Fruit fly (Drosophila melanogaster): ENCODE results near the gene PolG1.

dm6 chr2L:13835002-13835910, 7.7 kb upstream of the PolG1 start, which contains the start of the genes mRpS23 and CenG1A:
- TF ChIP-seq pad (GFP tag; optimal IDR thresholded peaks at IDR 0.05) (peak; percentile 93), Crg-1 (GFP tag; optimal IDR thresholded peaks at IDR 0.05) (peak; percentile 99), Hr96 (GFP tag; optimal IDR thresholded peaks at IDR 0.05) (peak; percentile 99), CG5204 (GFP tag; optimal IDR thresholded peaks at IDR 0.05) (peak; percentile 100), CG12768 (GFP tag; optimal IDR thresholded peaks at IDR 0.05) (peak; percentile 99), cic (GFP tag; optimal IDR thresholded peaks at IDR 0.05) (peak; percentile 91), CG33017 (tag; optimal IDR thresholded peaks at IDR 0.05) (peak; percentile 100)
